Worm (Caenorhabditis elegans): ENCODE results near the gene srx-113.

- no peak for TF ChIP-seq hif-1 (tag; optimal IDR thresholded peaks at IDR 0.05)
- TF ChIP-seq aha-1 (tag), result no peak
Observed at ce11 chrV:12659426-12659825, 27.5 kb upstream of the srx-113 start, which contains the start of gene ccch-3.

Measured in whole organism, L4 larva.